Worm (Caenorhabditis elegans): ENCODE results near the gene Y19D10B.6.
"Not testable (repeated sequence)": the region's sequence is repeated elsewhere in the genome, so short reads cannot be mapped to it uniquely, and the experiment has no call there.

Y19D10B.6 gene

DNA sequence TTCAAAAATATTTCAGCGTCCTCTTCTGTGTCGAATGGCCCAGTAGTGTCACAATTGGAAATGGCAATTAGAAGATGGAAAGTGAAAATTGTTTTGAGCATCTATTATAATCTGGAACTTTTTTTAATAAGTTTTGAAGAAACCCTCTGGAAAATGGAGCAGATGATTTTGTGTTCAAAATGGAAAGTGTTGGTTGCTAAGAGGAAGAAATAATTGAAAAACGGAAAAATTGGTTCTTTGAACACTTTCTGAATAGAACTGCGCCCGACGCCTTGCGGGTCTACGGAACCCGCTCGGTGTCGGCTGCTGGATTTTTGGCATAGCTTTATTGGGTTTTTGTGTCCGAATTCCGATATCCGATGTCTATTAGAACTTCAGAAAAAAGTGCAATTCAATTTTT, 15.2 kb upstream of the Y19D10B.6 start, which contains the start of gene irld-28:
Gene irld-28 (minus strand): TSS at position 101 of the 400 bp plus-strand sequence.
- TF ChIP-seq aha-1 (tag) (peak; percentile 3), F26F4.8 (GFP tag; conservative IDR thresholded peaks at IDR 0.05) (no peak)

DNA sequence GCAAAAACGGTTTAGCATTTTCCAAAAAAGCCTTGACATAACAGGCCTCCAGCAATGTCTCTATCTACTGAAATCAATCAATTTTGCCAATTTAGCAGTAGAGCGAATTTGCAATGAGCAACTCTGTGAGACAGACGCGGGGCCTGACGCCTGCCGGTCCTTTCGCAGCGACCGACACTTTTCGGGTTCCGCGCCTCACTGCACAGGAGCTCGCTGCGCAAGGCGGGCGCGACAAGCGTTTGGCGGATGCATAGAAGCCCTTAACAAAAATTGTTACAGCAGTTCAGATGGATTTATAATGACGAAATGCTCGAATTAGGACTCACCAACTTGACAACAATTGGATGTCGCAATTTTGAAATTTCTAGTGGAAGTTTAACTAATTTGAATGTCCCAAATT, 11.9 kb upstream of the Y19D10B.6 start:
- peak; percentile 89 for TF ChIP-seq set-16 (GFP tag; IDR thresholded peaks at IDR 0.05)
- TF ChIP-seq D1046.2 (GFP tag; IDR thresholded peaks at IDR 0.05), result 0 out of 2 replicates have a peak, but pooled peaks have one; percentile 10
- TF ChIP-seq Y105C5A.15 (GFP tag; IDR thresholded peaks at IDR 0.05), result 0 out of 2 replicates have a peak, but pooled peaks have one; percentile 16
- TF ChIP-seq egl-43 (GFP tag; IDR thresholded peaks at IDR 0.05), result peak; percentile 69

DNA sequence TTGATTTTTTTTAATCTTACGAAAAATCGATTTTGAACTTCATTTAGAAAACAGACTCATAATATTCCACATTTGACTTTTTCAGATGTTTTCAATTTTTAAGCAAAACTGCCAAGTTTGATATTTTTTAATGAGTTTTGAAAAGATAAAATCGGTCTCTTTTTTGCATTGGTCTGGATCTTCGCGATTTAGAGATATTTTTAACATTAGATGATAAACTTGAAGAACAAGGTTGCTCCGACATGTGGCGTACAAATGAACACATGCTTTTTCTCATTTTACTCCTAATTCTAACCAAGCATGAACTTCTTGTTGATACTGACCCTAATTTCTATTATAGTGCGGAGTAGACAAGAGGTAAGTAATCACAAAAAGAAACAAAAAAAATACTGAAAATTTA, 10.7 kb upstream of the Y19D10B.6 start, which contains the start of gene irld-32:
Gene irld-32 (plus strand): TSS at position 301 of the 400 bp plus-strand sequence.
- not testable (repeated sequence) for TF ChIP-seq nhr-237 (tag; optimal IDR thresholded peaks at IDR 0.05); F44E2.7 (GFP tag; IDR thresholded peaks at IDR 0.05); madf-5 (GFP tag; IDR thresholded peaks at IDR 0.05)

DNA sequence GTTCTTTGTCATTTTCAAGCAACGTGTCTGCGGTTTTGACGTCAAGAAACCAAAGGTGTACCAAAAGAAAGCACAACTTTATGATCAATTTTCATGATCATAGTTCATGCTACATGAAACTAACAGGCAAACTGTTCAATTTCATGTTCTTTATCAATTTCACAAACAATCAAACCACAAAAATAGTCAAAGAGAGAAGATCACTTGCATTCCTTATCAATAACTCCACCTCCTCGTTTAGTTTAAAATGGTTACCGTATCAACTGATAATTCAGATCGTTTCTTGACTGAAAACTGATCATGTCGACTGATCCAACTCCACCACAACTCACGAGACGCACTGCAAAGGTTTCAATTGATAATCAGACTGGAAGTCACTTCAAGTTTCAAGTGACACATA, 9.2 kb upstream of the Y19D10B.6 start, which contains the start of gene pud-1.1:
Gene pud-1.1 (plus strand): TSS at position 301 of the 400 bp plus-strand sequence.
- TF ChIP-seq unc-39 (tag; optimal IDR thresholded peaks at IDR 0.05); mdl-1 (tag; optimal IDR thresholded peaks at IDR 0.05); nhr-25 (tag; optimal IDR thresholded peaks at IDR 0.05; ENCODE audit: borderline replicate concordance, insufficient read depth): not testable (repeated sequence)

DNA sequence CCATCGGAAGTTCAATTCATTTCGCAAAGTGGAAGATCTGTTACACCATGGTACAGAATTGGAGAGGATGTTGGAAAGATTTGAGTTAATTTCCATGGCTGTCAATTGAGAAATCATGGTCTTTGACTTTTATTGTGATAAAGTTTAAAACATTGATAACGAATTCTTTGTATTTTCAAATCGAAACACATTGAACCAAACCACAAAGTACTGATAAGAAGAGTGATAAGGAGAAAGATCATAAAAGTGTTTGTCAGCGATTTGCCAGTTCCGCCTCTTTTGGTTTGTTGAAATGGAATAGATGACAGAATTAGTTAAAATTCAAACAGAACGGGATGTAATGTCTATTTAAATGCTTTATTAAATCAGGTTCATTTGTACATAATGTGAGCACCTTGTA, 6.2 kb upstream of the Y19D10B.6 start:
- TF ChIP-seq aly-2 (tag; optimal IDR thresholded peaks at IDR 0.05) (no peak), ZK546.5 (tag; optimal IDR thresholded peaks at IDR 0.05) (no peak), lsy-2 (tag; optimal IDR thresholded peaks at IDR 0.05) (peak in 1 of 2 experiments; percentile 51), nhr-28 (tag; optimal IDR thresholded peaks at IDR 0.05) (peak; percentile 80), lin-38 (GFP tag; IDR thresholded peaks at IDR 0.05) (no peak), nhr-48 (tag; optimal IDR thresholded peaks at IDR 0.05) (no peak), Y5F2A.4 (GFP tag; optimal IDR thresholded peaks at IDR 0.05) (no peak), pqm-1 (tag; optimal IDR thresholded peaks at IDR 0.05) (peak; percentile 56), ztf-11 (tag; optimal IDR thresholded peaks at IDR 0.05) (no peak), ceh-20 (GFP tag; IDR thresholded peaks at IDR 0.05) (no peak), mxl-2 (GFP tag; conservative IDR thresholded peaks at IDR 0.05) (no peak), lin-39 (tag; optimal IDR thresholded peaks at IDR 0.05) (no peak), nhr-77 (tag; optimal IDR thresholded peaks at IDR 0.05) (peak; percentile 88), nhr-10 (tag; optimal IDR thresholded peaks at IDR 0.05) (peak; percentile 10), ceh-44 (GFP tag; IDR thresholded peaks at IDR 0.05) (no peak), madf-9 (GFP tag; conservative IDR thresholded peaks at IDR 0.05) (no peak), daf-19 (GFP tag; conservative IDR thresholded peaks at IDR 0.05) (no peak), mes-2 (tag; optimal IDR thresholded peaks at IDR 0.05; ENCODE audit: poor library complexity, severe bottlenecking) (no peak), aha-1 (tag) (no peak), unc-62 (GFP tag; optimal IDR thresholded peaks at IDR 0.05 in 1 of 2) (no peak), unc-62 (tag; optimal IDR thresholded peaks at IDR 0.05) (no peak), dve-1 (tag; optimal IDR thresholded peaks at IDR 0.05; ENCODE audit: insufficient read depth) (peak; percentile 92), dmd-6 (GFP tag; IDR thresholded peaks at IDR 0.05) (peak; percentile 95), set-16 (GFP tag; IDR thresholded peaks at IDR 0.05) (no peak), F44E2.7 (GFP tag; IDR thresholded peaks at IDR 0.05) (no peak), daf-16 (GFP tag; optimal IDR thresholded peaks at IDR 0.05) (no peak), daf-16 (tag; optimal IDR thresholded peaks at IDR 0.05) (peak; percentile 88), nhr-41 (GFP tag; IDR thresholded peaks at IDR 0.05) (no peak), jun-1 (tag; optimal IDR thresholded peaks at IDR 0.05) (no peak), T26A8.4 (GFP tag; IDR thresholded peaks at IDR 0.05) (no peak), tra-1 (GFP tag; IDR thresholded peaks at IDR 0.05) (peak; percentile 53; the same call in 1 of the 2 replicates), arid-1 (GFP tag; conservative IDR thresholded peaks at IDR 0.05) (no peak), egl-27 (tag; optimal IDR thresholded peaks at IDR 0.05) (no peak), hlh-11 (tag; optimal IDR thresholded peaks at IDR 0.05) (peak; percentile 66), tag-97 (GFP tag; IDR thresholded peaks at IDR 0.05) (no peak), F26F4.8 (GFP tag; conservative IDR thresholded peaks at IDR 0.05) (no peak)

All from whole organism, L4 larva.